Worm (Caenorhabditis elegans) whole organism, L2 larva: ENCODE results near the gene pals-39.

Source experiments
- F13H6.1 ChIP-seq: sonication (generic microtip); optimal IDR thresholded peaks from 2 replicates; lab custom pipeline; 2016; ENCODE audit warnings: missing genetic modification characterization, missing compliant biosample characterization
- R02D3.7 ChIP-seq: fragments of 150-350 bp; optimal IDR thresholded peaks from 2 replicates; lab custom pipeline; 2014; ENCODE audit warnings: missing biosample characterization, missing genetic modification characterization
- ZK546.5 ChIP-seq: sonication (generic microtip); optimal IDR thresholded peaks from 2 replicates; lab custom pipeline; 2017; ENCODE audit warnings: missing biosample characterization, missing genetic modification characterization
- aly-2 ChIP-seq: fragments of 150-350 bp; optimal IDR thresholded peaks from 2 replicates; lab custom pipeline; 2014; ENCODE audit warnings: missing biosample characterization, missing genetic modification characterization
- ama-1 ChIP-seq: fragments of 150-350 bp; optimal IDR thresholded peaks from 2 replicates; lab custom pipeline; 2018; ENCODE audit warnings: inconsistent platforms
- blmp-1 ChIP-seq: sonication (generic microtip); optimal IDR thresholded peaks from 2 replicates; lab custom pipeline; 2017; ENCODE audit warnings: missing genetic modification characterization, mild to moderate bottlenecking, missing compliant biosample characterization, antibody characterized with exemption, moderate library complexity; ENCODE audit not compliant: insufficient read depth
- ceh-16 ChIP-seq: fragments of 150-350 bp; optimal IDR thresholded peaks from 2 replicates; lab custom pipeline; 2014; ENCODE audit warnings: missing biosample characterization, missing genetic modification characterization
- ceh-82 ChIP-seq: fragments of 150-350 bp; optimal IDR thresholded peaks from 2 replicates; lab custom pipeline; 2014; ENCODE audit warnings: missing biosample characterization, missing genetic modification characterization
- crh-2 ChIP-seq: sonication (generic microtip); optimal IDR thresholded peaks from 2 replicates; lab custom pipeline; 2017; ENCODE audit warnings: missing biosample characterization, missing genetic modification characterization
- egl-27 ChIP-seq: sonication (generic microtip); optimal IDR thresholded peaks from 3 replicates; lab custom pipeline; 2017; ENCODE audit warnings: missing biosample characterization, missing genetic modification reagents, missing genetic modification characterization
- elt-1 ChIP-seq: fragments of 150-350 bp; optimal IDR thresholded peaks from 2 replicates; lab custom pipeline; 2014; ENCODE audit warnings: missing biosample characterization, missing genetic modification characterization
- elt-3 ChIP-seq: sonication (generic microtip); optimal IDR thresholded peaks from 2 replicates; lab custom pipeline; 2017; ENCODE audit warnings: missing biosample characterization, missing genetic modification characterization
- fos-1 ChIP-seq: fragments of 150-350 bp; optimal IDR thresholded peaks from 2 replicates; lab custom pipeline; 2014; ENCODE audit warnings: missing biosample characterization, missing genetic modification characterization
- gmeb-1 ChIP-seq: fragments of 150-350 bp; optimal IDR thresholded peaks from 2 replicates; lab custom pipeline; 2014; ENCODE audit warnings: missing biosample characterization, missing genetic modification characterization
- lin-11 ChIP-seq: fragments of 150-350 bp; sonication (generic microtip); optimal IDR thresholded peaks from 2 replicates; lab custom pipeline; 2014; ENCODE audit warnings: missing biosample characterization, missing genetic modification characterization, inconsistent platforms, mixed read lengths
- lin-13 ChIP-seq: fragments of 150-350 bp; optimal IDR thresholded peaks from 2 replicates; lab custom pipeline; 2014; ENCODE audit warnings: missing biosample characterization, missing genetic modification reagents, missing genetic modification characterization
- lin-39 ChIP-seq: fragments of 150-350 bp; optimal IDR thresholded peaks from 2 replicates; lab custom pipeline; 2014; ENCODE audit warnings: missing biosample characterization, missing genetic modification reagents, missing genetic modification characterization
- lsy-2 ChIP-seq, 2 experiments: fragments of 150-350 bp in 1 of 2; sonication (generic microtip) in 1 of 2; optimal IDR thresholded peaks; 2 replicates each; lab custom pipeline; 2014 to 2017; ENCODE audit warnings: missing biosample characterization in 2 of 2, missing genetic modification characterization in 2 of 2
- mab-5 ChIP-seq: fragments of 150-350 bp; optimal IDR thresholded peaks from 2 replicates; lab custom pipeline; 2014; ENCODE audit warnings: missing biosample characterization, missing genetic modification characterization
- mbf-1 ChIP-seq: sonication (generic microtip); optimal IDR thresholded peaks from 2 replicates; lab custom pipeline; 2017; ENCODE audit warnings: missing biosample characterization, missing genetic modification characterization
- mdl-1 ChIP-seq, 2 experiments: fragments of 150-350 bp in 1 of 2; sonication (generic microtip) in 1 of 2; optimal IDR thresholded peaks; 2 replicates each; lab custom pipeline; 2017; ENCODE audit warnings: missing biosample characterization in 2 of 2, missing genetic modification characterization in 2 of 2
- nhr-10 ChIP-seq: sonication (generic microtip); optimal IDR thresholded peaks from 2 replicates; lab custom pipeline; 2017; ENCODE audit warnings: missing biosample characterization, missing genetic modification characterization
- nhr-11 ChIP-seq: fragments of 150-350 bp; optimal IDR thresholded peaks from 2 replicates; lab custom pipeline; 2014; ENCODE audit warnings: missing biosample characterization, missing genetic modification characterization
- nhr-129 ChIP-seq: fragments of 150-350 bp; optimal IDR thresholded peaks from 2 replicates; lab custom pipeline; 2014; ENCODE audit warnings: missing biosample characterization, missing genetic modification characterization
- nhr-21 ChIP-seq: fragments of 150-350 bp; optimal IDR thresholded peaks from 2 replicates; lab custom pipeline; 2014; ENCODE audit warnings: missing biosample characterization, missing genetic modification characterization
- nhr-23 ChIP-seq: fragments of 150-350 bp; optimal IDR thresholded peaks from 2 replicates; lab custom pipeline; 2014; ENCODE audit warnings: missing biosample characterization, missing genetic modification reagents, missing genetic modification characterization
- nhr-237 ChIP-seq: fragments of 150-350 bp; optimal IDR thresholded peaks from 2 replicates; lab custom pipeline; 2014; ENCODE audit warnings: missing biosample characterization, missing genetic modification characterization
- nhr-25 ChIP-seq: fragments of 150-350 bp; sonication (generic microtip); optimal IDR thresholded peaks from 3 replicates; lab custom pipeline; 2014; ENCODE audit warnings: missing biosample characterization, missing genetic modification characterization
- nhr-77 ChIP-seq: fragments of 150-350 bp; optimal IDR thresholded peaks from 2 replicates; lab custom pipeline; 2014; ENCODE audit warnings: missing biosample characterization, missing genetic modification characterization
- peb-1 ChIP-seq: fragments of 150-350 bp; optimal IDR thresholded peaks from 2 replicates; lab custom pipeline; 2014; ENCODE audit warnings: missing biosample characterization, missing genetic modification characterization
- sem-4 ChIP-seq: fragments of 150-350 bp; optimal IDR thresholded peaks from 2 replicates; lab custom pipeline; 2014; ENCODE audit warnings: missing biosample characterization, missing genetic modification reagents, missing genetic modification characterization
- sma-3 ChIP-seq: sonication (generic microtip); optimal IDR thresholded peaks from 2 replicates; lab custom pipeline; 2016; ENCODE audit warnings: missing genetic modification reagents, missing genetic modification characterization, missing compliant biosample characterization
- sma-9 ChIP-seq, 2 experiments: fragments of 150-350 bp in 1 of 2; sonication (generic microtip) in 1 of 2; optimal IDR thresholded peaks; 2 replicates each; lab custom pipeline; 2014 to 2016; ENCODE audit warnings: missing genetic modification characterization in 2 of 2, mild to moderate bottlenecking in 1 of 2, missing biosample characterization in 1 of 2, missing compliant biosample characterization in 1 of 2, missing genetic modification reagents in 1 of 2, moderate library complexity in 1 of 2
- snpc-4 ChIP-seq: fragments of 150-350 bp; optimal IDR thresholded peaks from 2 replicates; lab custom pipeline; 2014; ENCODE audit warnings: missing biosample characterization, missing genetic modification characterization
- unc-39 ChIP-seq: fragments of 150-350 bp; optimal IDR thresholded peaks from 2 replicates; lab custom pipeline; 2014; ENCODE audit warnings: missing biosample characterization, missing genetic modification characterization
- unc-55 ChIP-seq: fragments of 150-350 bp; sonication (generic microtip); optimal IDR thresholded peaks from 3 replicates; lab custom pipeline; 2014; ENCODE audit warnings: missing biosample characterization, missing genetic modification reagents, missing genetic modification characterization
- unc-62 ChIP-seq: fragments of 150-350 bp; optimal IDR thresholded peaks from 2 replicates; lab custom pipeline; 2014; ENCODE audit warnings: missing biosample characterization, missing genetic modification reagents, missing genetic modification characterization
- zag-1 ChIP-seq: fragments of 150-350 bp; optimal IDR thresholded peaks from 2 replicates; lab custom pipeline; 2014; ENCODE audit warnings: missing biosample characterization, missing genetic modification characterization
- ztf-1 ChIP-seq: fragments of 200-800 bp; sonication (Bioruptor generic); conservative IDR thresholded peaks from 2 replicates; pipeline ENCODE4 v1.3.6; 2022; ENCODE audit warnings: missing genetic modification characterization, missing compliant biosample characterization
- ztf-11 ChIP-seq: sonication (generic microtip); optimal IDR thresholded peaks from 2 replicates; lab custom pipeline; 2017; ENCODE audit warnings: missing biosample characterization, missing genetic modification characterization
- ztf-4 ChIP-seq: fragments of 150-350 bp; optimal IDR thresholded peaks from 2 replicates; lab custom pipeline; 2014; ENCODE audit warnings: missing biosample characterization, missing genetic modification characterization

pals-39 gene

DNA sequence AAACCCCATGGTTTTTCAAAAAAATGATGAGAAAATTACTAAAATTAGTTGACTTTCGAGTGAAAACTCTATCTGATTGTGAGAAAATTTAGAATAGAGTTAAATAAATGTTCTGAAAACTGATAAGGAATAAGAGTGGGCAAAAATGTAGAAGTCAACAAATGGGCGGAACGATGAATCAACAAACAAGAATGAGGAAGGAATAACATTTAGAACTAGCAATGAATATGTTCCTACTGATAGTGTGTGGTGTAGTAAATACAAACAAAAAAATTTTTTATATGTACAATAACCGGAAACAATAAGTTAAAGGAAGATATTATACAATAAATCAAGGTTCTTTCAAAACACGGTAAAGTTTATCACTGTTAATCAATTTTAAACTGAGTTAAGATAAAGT, at the start of gene pals-39:
Gene pals-39, minus strand, starts transcription at position 101 of the 400 bp plus-strand sequence.
- TF ChIP-seq fos-1 (tag; lab: Kevin White, UChicago) (peak; percentile 21), mbf-1 (tag; lab: Kevin White, UChicago) (no peak)

DNA sequence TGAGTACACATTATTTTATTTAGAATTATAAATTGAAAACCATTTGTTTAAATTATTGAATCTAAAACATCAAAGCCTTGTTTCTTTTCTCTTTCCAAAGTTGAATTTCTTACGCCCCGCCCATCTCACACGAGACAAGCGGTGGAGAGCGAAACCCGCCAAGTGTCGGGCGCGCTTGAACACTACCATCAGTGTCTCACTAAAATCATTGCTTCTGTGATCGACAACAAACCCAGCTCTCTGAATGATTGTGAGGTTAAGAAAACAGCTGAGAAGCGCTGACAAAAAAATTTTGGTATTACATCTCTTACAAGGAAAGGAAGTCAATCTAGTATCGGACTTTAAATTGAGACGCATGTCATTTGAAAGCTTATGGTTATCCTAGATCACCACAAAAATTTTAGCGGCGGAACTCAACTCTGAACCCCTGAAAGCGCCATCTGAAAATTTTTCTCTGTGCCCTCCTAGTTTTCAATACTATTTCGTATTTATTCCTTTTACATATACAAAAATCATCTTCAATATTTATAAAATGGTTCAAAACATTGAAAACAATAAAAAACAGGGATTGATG, 47.5 kb upstream of the pals-39 start:
- TF ChIP-seq nhr-129 (tag; lab: Kevin White, UChicago) (peak; percentile 59), sem-4 (no peak), blmp-1 (tag; lab: Kevin White, UChicago) (no peak), elt-3 (tag; lab: Kevin White, UChicago) (no peak), gmeb-1 (tag; lab: Kevin White, UChicago) (peak; percentile 81), lin-11 (no peak), unc-55 (GFP tag; lab: Kevin White, UChicago) (no peak), lsy-2 (tag; optimal IDR thresholded peaks at IDR 0.05; lab: Kevin White, UChicago) (peak; percentile 61 to 71), ztf-4 (tag; lab: Kevin White, UChicago) (peak; percentile 73), aly-2 (tag; lab: Kevin White, UChicago) (no peak), nhr-25 (tag; lab: Kevin White, UChicago) (peak; percentile 70), fos-1 (tag; lab: Kevin White, UChicago) (peak; percentile 57), egl-27 (tag; lab: Kevin White, UChicago) (peak; percentile 45), unc-39 (tag; lab: Kevin White, UChicago) (no peak), lin-13 (GFP tag; lab: Kevin White, UChicago) (peak; percentile 81), ceh-16 (peak; percentile 71), elt-1 (tag; lab: Kevin White, UChicago) (no peak), ztf-1 (no peak), R02D3.7 (tag; lab: Kevin White, UChicago) (peak; percentile 33), nhr-237 (no peak), nhr-11 (tag; lab: Kevin White, UChicago) (no peak), nhr-21 (peak; percentile 70), peb-1 (tag; lab: Kevin White, UChicago) (no peak), mbf-1 (tag; lab: Kevin White, UChicago) (no peak), ceh-82 (no peak), nhr-10 (tag; lab: Kevin White, UChicago) (peak; percentile 27), sma-3 (peak; percentile 85), mab-5 (tag; lab: Kevin White, UChicago) (no peak), crh-2 (tag; lab: Kevin White, UChicago) (peak; percentile 60), ztf-11 (tag; lab: Kevin White, UChicago) (no peak), ZK546.5 (tag; lab: Kevin White, UChicago) (no peak), sma-9 (GFP tag; optimal IDR thresholded peaks at IDR 0.05; lab: Kevin White, UChicago) (peak; percentile 86), sma-9 (tag; optimal IDR thresholded peaks at IDR 0.05; lab: Kevin White, UChicago) (no peak), snpc-4 (tag; lab: Kevin White, UChicago) (peak; percentile 99), zag-1 (no peak), unc-62 (GFP tag; lab: Kevin White, UChicago) (peak; percentile 17), nhr-23 (tag; lab: Kevin White, UChicago) (no peak), F13H6.1 (tag; lab: Kevin White, UChicago) (peak; percentile 75), lin-39 (no peak), nhr-77 (tag; lab: Kevin White, UChicago) (no peak), mdl-1 (tag; optimal IDR thresholded peaks at IDR 0.05; lab: Kevin White, UChicago) (peak; percentile 50 to 83), ama-1 (lab: Kevin White, UChicago) (peak; percentile 86)

DNA sequence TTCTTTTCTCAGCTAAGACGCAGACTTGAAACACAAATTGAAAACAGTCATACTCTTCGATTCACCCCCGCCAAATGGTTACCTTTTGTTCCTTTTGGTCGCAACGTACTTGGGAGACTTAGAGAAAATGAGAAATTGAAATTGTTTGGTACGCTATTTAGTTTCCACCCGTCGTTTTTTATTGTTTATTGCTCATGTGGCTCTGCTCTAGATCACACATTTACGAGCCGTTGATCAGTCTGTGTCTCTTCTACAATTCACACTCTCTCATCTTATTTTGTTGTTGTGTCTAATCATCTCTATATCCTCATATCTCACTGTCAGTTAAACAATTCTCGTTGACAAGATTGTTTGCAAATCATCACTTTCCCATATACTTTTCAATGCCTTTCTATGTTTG, 44.3 kb upstream of the pals-39 start:
- peak; percentile 44 for TF ChIP-seq nhr-129 (tag; lab: Kevin White, UChicago)
- TF ChIP-seq ceh-82 = no peak
- peak; percentile 19 for TF ChIP-seq sma-9 (GFP tag; optimal IDR thresholded peaks at IDR 0.05; lab: Kevin White, UChicago)
- no peak for TF ChIP-seq sma-9 (tag; optimal IDR thresholded peaks at IDR 0.05; lab: Kevin White, UChicago)
